Fruit fly (Drosophila melanogaster): ENCODE measurements around the gene Poxm.
A peak's percentile ranks its signal among the peaks of the same experiment; 100 is the strongest.

Poxm gene

DNA sequence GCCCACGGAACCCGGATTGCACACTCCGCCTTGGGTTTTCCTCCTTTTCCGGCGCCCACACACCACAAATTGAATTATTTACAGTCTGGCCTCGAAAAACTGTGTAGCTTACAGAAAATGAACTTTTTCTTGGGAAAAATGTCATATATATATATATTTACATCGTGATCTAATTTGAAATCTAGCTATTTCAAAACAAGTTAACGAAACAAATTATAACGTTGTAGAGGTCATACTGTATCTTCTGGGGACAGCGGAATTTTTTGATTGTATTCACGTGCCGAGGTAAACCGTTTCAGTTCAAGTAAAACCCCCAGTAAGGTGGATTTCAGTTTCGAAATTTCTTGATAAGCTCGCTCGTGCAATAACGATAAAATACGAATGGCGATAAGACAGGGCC, 20.9 kb upstream of the Poxm start (continued):
- TF ChIP-seq unpg (GFP tag; optimal IDR thresholded peaks at IDR 0.05) (peak; percentile 66), Sry-β (GFP tag; optimal IDR thresholded peaks at IDR 0.05) (no peak), Hr78 (GFP tag; optimal IDR thresholded peaks at IDR 0.05) (peak in 1 of 2 experiments; percentile 49), Usf (GFP tag; optimal IDR thresholded peaks at IDR 0.05) (no peak), trem (tag; optimal IDR thresholded peaks at IDR 0.05) (no peak), Rx (GFP tag; IDR thresholded peaks at IDR 0.05) (peak; percentile 61), Fer1 (GFP tag; optimal IDR thresholded peaks at IDR 0.05) (peak; percentile 3), Taf1 (GFP tag; IDR thresholded peaks at IDR 0.05) (no peak), jigr1 (GFP tag; IDR thresholded peaks at IDR 0.05) (no peak), CG30403 (GFP tag; optimal IDR thresholded peaks at IDR 0.05) (peak; percentile 33), lab (GFP tag; optimal IDR thresholded peaks at IDR 0.05) (peak; percentile 74), CG15696 (tag; optimal IDR thresholded peaks at IDR 0.05) (no peak), CG10209 (GFP tag; optimal IDR thresholded peaks at IDR 0.05) (peak; percentile 32), ara (GFP tag; IDR thresholded peaks at IDR 0.05) (peak; percentile 23; the same call in 1 of the 2 replicates), CG3838 (GFP tag; optimal IDR thresholded peaks at IDR 0.05) (no peak), CG12071 (GFP tag; optimal IDR thresholded peaks at IDR 0.05) (peak; percentile 38), CG12769 (tag; optimal IDR thresholded peaks at IDR 0.05) (peak; percentile 51), CG14965 (GFP tag; optimal IDR thresholded peaks at IDR 0.05; ENCODE audit: borderline replicate concordance) (no peak), CG9876 (GFP tag; optimal IDR thresholded peaks at IDR 0.05) (no peak), ken (GFP tag; IDR thresholded peaks at IDR 0.05) (0 out of 3 replicates have a peak, but pooled peaks have one; percentile 57), NfI (GFP tag; optimal IDR thresholded peaks at IDR 0.05) (peak; percentile 61), gcm (GFP tag; optimal IDR thresholded peaks at IDR 0.05) (no peak), Ets65A (GFP tag) (no peak), Chrac-16 (GFP tag; optimal IDR thresholded peaks at IDR 0.05) (peak; percentile 10), C15 (GFP tag; IDR thresholded peaks at IDR 0.05) (no peak), ems (GFP tag; optimal IDR thresholded peaks at IDR 0.05) (peak; percentile 38), fd64A (GFP tag; optimal IDR thresholded peaks at IDR 0.05) (no peak), Awh (GFP tag; IDR thresholded peaks at IDR 0.05) (peak; percentile 74), Ravus (GFP tag; IDR thresholded peaks at IDR 0.05) (peak; percentile 59), TFAM (GFP tag; optimal IDR thresholded peaks at IDR 0.05) (no peak), Deaf1 (tag; optimal IDR thresholded peaks at IDR 0.05) (no peak), CG14441 (GFP tag; IDR thresholded peaks at IDR 0.05) (peak; percentile 82), CG11504 (tag; optimal IDR thresholded peaks at IDR 0.05) (peak; percentile 54), B-H1 (GFP tag; IDR thresholded peaks at IDR 0.05) (peak; percentile 31; the same call in 2 of the 3 replicates), Hmr (GFP tag; optimal IDR thresholded peaks at IDR 0.05) (peak; percentile 64), CG11723 (GFP tag; optimal IDR thresholded peaks at IDR 0.05) (no peak), kni (GFP tag; optimal IDR thresholded peaks at IDR 0.05) (no peak), Nf-YA (GFP tag; IDR thresholded peaks at IDR 0.05) (peak; percentile 63), CG1647 (GFP tag; optimal IDR thresholded peaks at IDR 0.05) (peak; percentile 1), cwo (GFP tag; optimal IDR thresholded peaks at IDR 0.05) (peak; percentile 87), H2.0 (GFP tag; IDR thresholded peaks at IDR 0.05) (peak; percentile 40; the same call in 1 of the 2 replicates), Vsx1 (GFP tag; optimal IDR thresholded peaks at IDR 0.05) (peak; percentile 10), CG14014 (GFP tag; IDR thresholded peaks at IDR 0.05) (peak; percentile 59; the same call in 1 of the 2 replicates), CG9609 (GFP tag; optimal IDR thresholded peaks at IDR 0.05) (no peak), CG3281 (GFP tag; optimal IDR thresholded peaks at IDR 0.05) (peak; percentile 26), Xrp1 (GFP tag; IDR thresholded peaks at IDR 0.05) (peak; percentile 65), CG14667 (GFP tag; IDR thresholded peaks at IDR 0.05) (peak; percentile 55; the same call in 1 of the 2 replicates), Stat92E (GFP tag; optimal IDR thresholded peaks at IDR 0.05) (no peak), hkb (optimal IDR thresholded peaks at IDR 0.05) (no peak), hkb (GFP tag; IDR thresholded peaks at IDR 0.05) (peak; percentile 78), org-1 (GFP tag; optimal IDR thresholded peaks at IDR 0.05) (peak; percentile 11)
